Fruit fly (Drosophila melanogaster) whole organism, embryonic: ENCODE measurements around the gene CG14071.

Source experiments
- Ada2b ChIP-seq: fragments of 200-800 bp; sonication (Bioruptor generic); IDR thresholded peaks from 2 replicates; pipeline ENCODE4 v1.3.6; 2022; ENCODE audit warnings: missing biosample characterization, missing genetic modification characterization
- Atf3 ChIP-seq: fragments of 200-800 bp; sonication (Bioruptor generic); optimal IDR thresholded peaks from 3 replicates; lab custom pipeline; 2016; ENCODE audit warnings: missing biosample characterization, missing genetic modification characterization
- Bgb ChIP-seq: fragments of 200-800 bp; sonication (Bioruptor generic); IDR thresholded peaks from 2 replicates; pipeline ENCODE4 v1.3.6; 2022; ENCODE audit warnings: missing biosample characterization, missing genetic modification characterization; ENCODE audit not compliant: partially characterized antibody
- Blimp-1 ChIP-seq: fragments of 200-800 bp; sonication (Bioruptor generic); optimal IDR thresholded peaks from 3 replicates; lab custom pipeline; 2018; ENCODE audit warnings: missing biosample characterization, missing genetic modification characterization, mild to moderate bottlenecking, moderate library complexity, missing genetic modification reagents
- CG10543 ChIP-seq: fragments of 200-800 bp; sonication (Bioruptor generic); optimal IDR thresholded peaks from 3 replicates; lab custom pipeline; 2017; ENCODE audit warnings: missing biosample characterization, mild to moderate bottlenecking, missing genetic modification characterization, moderate library complexity
- CG10565 ChIP-seq: fragments of 200-800 bp; sonication (Bioruptor generic); optimal IDR thresholded peaks from 3 replicates; lab custom pipeline; 2016; ENCODE audit warnings: missing biosample characterization, mild to moderate bottlenecking, missing genetic modification characterization
- CG11723 ChIP-seq: fragments of 200-800 bp; sonication (Bioruptor generic); optimal IDR thresholded peaks from 2 replicates; lab custom pipeline; 2017; ENCODE audit warnings: missing biosample characterization, mild to moderate bottlenecking, missing genetic modification characterization
- CG12236 ChIP-seq: fragments of 200-800 bp; sonication (Bioruptor generic); optimal IDR thresholded peaks from 2 replicates; lab custom pipeline; 2016; ENCODE audit warnings: missing biosample characterization, missing genetic modification characterization
- CG12299 ChIP-seq: fragments of 200-800 bp; sonication (Bioruptor generic); optimal IDR thresholded peaks from 2 replicates; lab custom pipeline; 2018; ENCODE audit warnings: missing biosample characterization, mild to moderate bottlenecking, missing genetic modification characterization
- CG13296 ChIP-seq: fragments of 200-800 bp; sonication (Bioruptor generic); optimal IDR thresholded peaks from 3 replicates; lab custom pipeline; 2018; ENCODE audit warnings: missing biosample characterization, mild to moderate bottlenecking, missing genetic modification characterization
- CG13894 ChIP-seq: fragments of 200-800 bp; sonication (Bioruptor generic); optimal IDR thresholded peaks from 3 replicates; lab custom pipeline; 2018; ENCODE audit warnings: missing biosample characterization, mild to moderate bottlenecking, missing genetic modification characterization, moderate library complexity
- CG17186 ChIP-seq: fragments of 200-800 bp; sonication (Bioruptor generic); optimal IDR thresholded peaks from 3 replicates; lab custom pipeline; 2017; ENCODE audit warnings: missing biosample characterization, missing genetic modification reagents, missing genetic modification characterization
- CG18011 ChIP-seq: fragments of 200-800 bp; sonication (Bioruptor generic); optimal IDR thresholded peaks from 2 replicates; lab custom pipeline; 2017; ENCODE audit warnings: missing biosample characterization, missing genetic modification characterization, mild to moderate bottlenecking, moderate library complexity, missing genotype
- CG2116 ChIP-seq: fragments of 200-800 bp; sonication (Bioruptor generic); optimal IDR thresholded peaks from 3 replicates; lab custom pipeline; 2018; ENCODE audit warnings: missing biosample characterization, mild to moderate bottlenecking, missing genetic modification characterization
- CG2678 ChIP-seq: fragments of 200-800 bp; sonication (Bioruptor generic); optimal IDR thresholded peaks from 3 replicates; lab custom pipeline; 2019; ENCODE audit warnings: missing biosample characterization, mild to moderate bottlenecking, missing genetic modification characterization, moderate library complexity
- CG30431 ChIP-seq: fragments of 200-800 bp; sonication (Bioruptor generic); optimal IDR thresholded peaks from 2 replicates; lab custom pipeline; 2017; ENCODE audit warnings: missing biosample characterization, missing genetic modification characterization
- CG31441 ChIP-seq: fragments of 200-800 bp; sonication (Bioruptor generic); IDR thresholded peaks from 2 replicates; pipeline ENCODE4 v1.3.6; 2022; ENCODE audit warnings: missing biosample characterization, missing genetic modification characterization
- CG3281 ChIP-seq: fragments of 200-800 bp; sonication (Bioruptor generic); optimal IDR thresholded peaks from 3 replicates; lab custom pipeline; 2017; ENCODE audit warnings: missing biosample characterization, mild to moderate bottlenecking, missing genetic modification characterization
- CG3407 ChIP-seq: fragments of 200-800 bp; sonication (Bioruptor generic); optimal IDR thresholded peaks from 2 replicates; lab custom pipeline; 2018; ENCODE audit warnings: missing biosample characterization, mild to moderate bottlenecking, missing genetic modification characterization
- CG42726 ChIP-seq: fragments of 200-800 bp; sonication (Bioruptor generic); IDR thresholded peaks from 2 replicates; pipeline ENCODE4 v1.3.6; 2022; ENCODE audit warnings: missing biosample characterization, missing genetic modification characterization; ENCODE audit not compliant: partially characterized antibody
- CG4404 ChIP-seq: fragments of 200-800 bp; sonication (Bioruptor generic); IDR thresholded peaks from 2 replicates; pipeline ENCODE4 v1.3.6; 2022; ENCODE audit warnings: missing biosample characterization, missing genetic modification characterization
- CG6254 ChIP-seq: fragments of 200-800 bp; sonication (Bioruptor generic); optimal IDR thresholded peaks from 3 replicates; lab custom pipeline; 2017; ENCODE audit warnings: mild to moderate bottlenecking, missing biosample characterization, missing genetic modification reagents, missing genetic modification characterization
- CG7556 ChIP-seq: fragments of 200-800 bp; sonication (Bioruptor generic); optimal IDR thresholded peaks from 2 replicates; lab custom pipeline; 2017; ENCODE audit warnings: missing biosample characterization, mild to moderate bottlenecking, missing genetic modification characterization
- CG7839 ChIP-seq: fragments of 200-800 bp; sonication (Bioruptor generic); optimal IDR thresholded peaks from 3 replicates; lab custom pipeline; 2018; ENCODE audit warnings: missing biosample characterization, mild to moderate bottlenecking, missing genetic modification characterization, moderate library complexity
- CG8089 ChIP-seq: fragments of 200-800 bp; sonication (Bioruptor generic); optimal IDR thresholded peaks from 3 replicates; lab custom pipeline; 2016; ENCODE audit warnings: missing biosample characterization, missing genetic modification characterization
- CrebB ChIP-seq: fragments of 200-800 bp; sonication (Bioruptor generic); optimal IDR thresholded peaks from 3 replicates; lab custom pipeline; 2018; ENCODE audit warnings: missing biosample characterization, mild to moderate bottlenecking, missing genetic modification characterization
- Elba2 ChIP-seq: fragments of 200-800 bp; sonication (Bioruptor generic); optimal IDR thresholded peaks from 3 replicates; lab custom pipeline; 2016; ENCODE audit warnings: missing biosample characterization, missing genetic modification characterization
- Ets97D ChIP-seq: fragments of 200-800 bp; sonication (Bioruptor generic); optimal IDR thresholded peaks from 3 replicates; lab custom pipeline; 2016; ENCODE audit warnings: missing biosample characterization, missing genetic modification characterization
- Hmx ChIP-seq: fragments of 200-800 bp; sonication (Bioruptor generic); optimal IDR thresholded peaks from 2 replicates; lab custom pipeline; 2016; ENCODE audit warnings: missing biosample characterization, missing genetic modification characterization
- Hr3 ChIP-seq: fragments of 200-800 bp; sonication (Bioruptor generic); optimal IDR thresholded peaks from 3 replicates; lab custom pipeline; 2016; ENCODE audit warnings: missing biosample characterization, missing genetic modification characterization
- Kr ChIP-seq: fragments of 200-800 bp; sonication (Bioruptor generic); optimal IDR thresholded peaks from 2 replicates; lab custom pipeline; 2017; ENCODE audit warnings: missing biosample characterization, mild to moderate bottlenecking, missing genetic modification characterization
- NFAT ChIP-seq: fragments of 200-800 bp; sonication (Bioruptor generic); IDR thresholded peaks from 2 replicates; pipeline ENCODE4 v1.3.6; 2022; ENCODE audit warnings: missing biosample characterization, missing genetic modification characterization
- NfI ChIP-seq: fragments of 200-800 bp; sonication (Bioruptor generic); optimal IDR thresholded peaks from 3 replicates; lab custom pipeline; 2018; ENCODE audit warnings: missing biosample characterization, mild to moderate bottlenecking, missing genetic modification characterization, moderate library complexity
- bsh ChIP-seq, 2 experiments: fragments of 200-800 bp; sonication (Bioruptor generic); optimal IDR thresholded peaks; 2 replicates each; lab custom pipeline; 2017 to 2018; ENCODE audit warnings: mild to moderate bottlenecking in 2 of 2, missing biosample characterization in 2 of 2, missing genetic modification characterization in 2 of 2, moderate library complexity in 1 of 2
- chinmo ChIP-seq: fragments of 200-800 bp; sonication (Bioruptor generic); IDR thresholded peaks from 4 replicates; pipeline ENCODE4 v1.3.6; 2022; ENCODE audit warnings: missing biosample characterization, missing genetic modification characterization; ENCODE audit not compliant: partially characterized antibody
- emc ChIP-seq: fragments of 200-800 bp; sonication (Bioruptor generic); optimal IDR thresholded peaks from 2 replicates; lab custom pipeline; 2016; ENCODE audit warnings: missing biosample characterization, missing genetic modification characterization
- ftz-f1 ChIP-seq: fragments of 200-800 bp; sonication (Bioruptor generic); optimal IDR thresholded peaks from 2 replicates; lab custom pipeline; 2016; ENCODE audit warnings: missing biosample characterization, missing genetic modification characterization
- gfzf ChIP-seq: fragments of 200-800 bp; sonication (Bioruptor generic); optimal IDR thresholded peaks from 2 replicates; lab custom pipeline; 2016; ENCODE audit warnings: missing biosample characterization, mild to moderate bottlenecking, missing genetic modification characterization, moderate library complexity
- grau ChIP-seq: fragments of 200-800 bp; optimal IDR thresholded peaks from 3 replicates; lab custom pipeline; 2019; ENCODE audit warnings: missing biosample characterization, mild to moderate bottlenecking, missing genetic modification characterization, moderate library complexity
- gsb ChIP-seq: fragments of 200-800 bp; sonication (Bioruptor generic); IDR thresholded peaks from 2 replicates; pipeline ENCODE4 v1.3.6; 2022; ENCODE audit warnings: missing biosample characterization, missing genetic modification characterization
- h ChIP-seq: fragments of >200 bp; optimal IDR thresholded peaks from 2 replicates; lab custom pipeline; 2017
- her ChIP-seq: fragments of 200-800 bp; sonication (Bioruptor generic); optimal IDR thresholded peaks from 2 replicates; lab custom pipeline; 2016; ENCODE audit warnings: missing biosample characterization, missing genetic modification characterization
- klu ChIP-seq: fragments of 200-800 bp; sonication (Bioruptor generic); IDR thresholded peaks from 2 replicates; pipeline ENCODE4 v1.3.6; 2022; ENCODE audit warnings: missing biosample characterization, missing genetic modification characterization
- mirr ChIP-seq: fragments of 200-800 bp; sonication (Bioruptor generic); optimal IDR thresholded peaks from 3 replicates; lab custom pipeline; 2018; ENCODE audit warnings: missing biosample characterization, mild to moderate bottlenecking, missing genetic modification characterization
- salm ChIP-seq: fragments of 200-800 bp; sonication (Bioruptor generic); optimal IDR thresholded peaks from 2 replicates; lab custom pipeline; 2018; ENCODE audit warnings: missing biosample characterization, mild to moderate bottlenecking, missing genetic modification characterization
- sc ChIP-seq, 3 experiments: fragments of >200 bp in 2 of 3; fragments of 200-800 bp in 1 of 3; sonication (Bioruptor generic) in 1 of 3; optimal IDR thresholded peaks; 2 replicates in 2 of 3; 3 replicates in 1 of 3; lab custom pipeline; 2017; ENCODE audit warnings: mild to moderate bottlenecking in 1 of 3, missing biosample characterization in 1 of 3, missing genetic modification characterization in 1 of 3, missing genetic modification reagents in 1 of 3
- sima ChIP-seq: fragments of 200-800 bp; sonication (Bioruptor generic); optimal IDR thresholded peaks from 2 replicates; lab custom pipeline; 2016; ENCODE audit warnings: missing biosample characterization, missing genetic modification characterization
- slbo ChIP-seq: fragments of 200-800 bp; sonication (Bioruptor generic); IDR thresholded peaks from 2 replicates; pipeline ENCODE4 v1.3.6; 2022; ENCODE audit warnings: missing biosample characterization, missing genetic modification characterization
- tgo ChIP-seq: fragments of 200-800 bp; sonication (Bioruptor generic); IDR thresholded peaks from 3 replicates; pipeline ENCODE4 v1.3.6; 2022; ENCODE audit warnings: missing biosample characterization, missing genetic modification characterization
- z ChIP-seq: fragments of 200-800 bp; sonication (Bioruptor generic); IDR thresholded peaks from 3 replicates; pipeline ENCODE4 v1.3.6; 2022; ENCODE audit warnings: missing biosample characterization, missing genetic modification characterization

CG14071 gene

DNA sequence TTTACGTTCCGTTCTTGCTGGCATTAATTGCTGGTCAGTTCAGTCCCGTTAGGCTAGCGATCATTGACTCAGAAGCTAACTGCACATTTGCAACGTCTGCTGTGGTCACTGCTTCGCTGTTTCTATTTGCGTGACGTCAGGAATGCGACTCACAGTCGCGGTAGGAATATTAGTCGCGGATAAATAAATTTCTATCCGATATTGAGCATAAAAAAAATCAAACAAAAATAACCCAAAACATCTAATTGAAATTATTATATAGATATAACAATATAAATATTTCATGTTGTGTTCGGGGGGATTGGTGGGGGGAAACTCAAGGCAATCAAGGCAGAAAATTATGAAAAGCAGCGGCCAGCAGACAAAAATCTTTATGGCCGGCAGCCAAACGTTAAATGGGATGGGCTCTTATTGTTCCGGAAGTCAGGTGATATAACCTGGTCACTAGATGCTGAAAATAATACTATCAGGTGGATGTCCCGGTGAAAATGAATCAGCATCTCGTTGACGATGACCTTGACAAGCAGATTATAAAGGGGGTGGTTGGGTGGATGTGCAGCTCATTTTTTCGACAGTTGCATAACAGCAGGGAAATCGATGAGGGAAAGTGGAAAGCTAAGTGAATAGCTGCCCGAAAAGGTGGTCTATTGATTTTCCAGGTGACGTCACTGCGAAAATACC lies 39.1 kb downstream of the CG14071 start, which contains the start of gene SmydA-3 (continued):
- TF ChIP-seq gsb (no peak), chinmo (0 out of 4 replicates have a peak, but pooled peaks have one; percentile 24), CG12236 (no peak), CG2116 (GFP tag; lab: Kevin White, UChicago) (no peak), gfzf (no peak), CG42726 (GFP tag; lab: Robert Waterston, UW) (no peak), CG30431 (no peak), Hmx (no peak), CG13894 (tag; lab: Kevin White, UChicago) (no peak), grau (no peak), CG10565 (no peak), Blimp-1 (no peak), NfI (GFP tag; lab: Kevin White, UChicago) (no peak), CG17186 (no peak), CG18011 (GFP tag; lab: Kevin White, UChicago) (peak; percentile 18), CG7839 (no peak), Elba2 (GFP tag; lab: Kevin White, UChicago) (no peak), klu (GFP tag; lab: Robert Waterston, UW) (no peak), CG3281 (GFP tag; lab: Kevin White, UChicago) (peak; percentile 44), CG8089 (GFP tag; lab: Kevin White, UChicago) (no peak), ftz-f1 (no peak), emc (no peak), Atf3 (no peak), NFAT (no peak), CG31441 (GFP tag; lab: Robert Waterston, UW) (no peak), CrebB (tag; lab: Kevin White, UChicago) (no peak), h (lab: Kevin White, UChicago) (no peak), tgo (GFP tag; lab: Robert Waterston, UW) (peak; percentile 42; the same call in 1 of the 3 replicates), Ets97D (no peak), CG6254 (GFP tag; lab: Kevin White, UChicago) (no peak), CG12299 (no peak), CG10543 (GFP tag; lab: Kevin White, UChicago) (peak; percentile 25), Hr3 (GFP tag; lab: Kevin White, UChicago) (no peak), CG2678 (no peak), slbo (peak; percentile 44; the same call in 1 of the 2 replicates), CG7556 (GFP tag; lab: Kevin White, UChicago) (no peak), bsh (GFP tag; optimal IDR thresholded peaks at IDR 0.05; lab: Kevin White, UChicago) (peak; percentile 21 to 25), z (no peak), CG11723 (no peak), salm (tag; lab: Kevin White, UChicago) (no peak), Ada2b (GFP tag; lab: Robert Waterston, UW) (0 out of 2 replicates have a peak, but pooled peaks have one; percentile 11), CG4404 (GFP tag; lab: Robert Waterston, UW) (no peak), sima (GFP tag; lab: Kevin White, UChicago) (no peak), CG13296 (GFP tag; lab: Kevin White, UChicago) (no peak), Bgb (no peak), mirr (GFP tag; lab: Kevin White, UChicago) (no peak), CG3407 (no peak), Kr (GFP tag; lab: Kevin White, UChicago) (no peak), sc (optimal IDR thresholded peaks at IDR 0.05; lab: Kevin White, UChicago) (no peak), sc (GFP tag; optimal IDR thresholded peaks at IDR 0.05; lab: Kevin White, UChicago) (no peak), her (GFP tag; lab: Kevin White, UChicago) (no peak)
